Worm (Caenorhabditis elegans): ENCODE data around the gene ttr-10.

- TF ChIP-seq efl-3 (GFP tag; optimal IDR thresholded peaks at IDR 0.05) (no peak), vab-15 (tag; optimal IDR thresholded peaks at IDR 0.05) (no peak), pqm-1 (tag; optimal IDR thresholded peaks at IDR 0.05) (no peak), skn-1 (tag; optimal IDR thresholded peaks at IDR 0.05) (no peak), lsy-2 (tag; optimal IDR thresholded peaks at IDR 0.05) (no peak), nhr-90 (tag; optimal IDR thresholded peaks at IDR 0.05; ENCODE audit: poor library complexity) (no peak)
Observed at ce11 chrV:7522279-7522678, 31.4 kb downstream of the ttr-10 start, which contains the start of gene C54F6.15.
